Fruit fly (Drosophila melanogaster) whole organism, embryonic: ENCODE measurements around the gene pall.
A peak's percentile ranks its signal among the peaks of the same experiment; 100 is the strongest.

Experiments
- Ada2b ChIP-seq: fragments of 200-800 bp; sonication (Bioruptor generic); IDR thresholded peaks from 2 replicates; pipeline ENCODE4 v1.3.6; 2022; ENCODE audit warnings: missing biosample characterization, missing genetic modification characterization
- CG10147 ChIP-seq: fragments of 200-800 bp; sonication (Bioruptor generic); optimal IDR thresholded peaks from 2 replicates; lab custom pipeline; 2019; ENCODE audit warnings: missing biosample characterization, mild to moderate bottlenecking, missing genetic modification characterization, moderate library complexity
- CG10274 ChIP-seq: fragments of 200-800 bp; sonication (Bioruptor generic); optimal IDR thresholded peaks from 3 replicates; lab custom pipeline; 2017; ENCODE audit warnings: missing biosample characterization, mild to moderate bottlenecking, missing genetic modification characterization
- CG10321 ChIP-seq: fragments of 200-800 bp; sonication (Bioruptor generic); IDR thresholded peaks from 2 replicates; pipeline ENCODE4 v1.3.6; 2022; ENCODE audit warnings: missing biosample characterization, missing genetic modification characterization
- CG12155 ChIP-seq: fragments of 200-800 bp; sonication (Bioruptor generic); optimal IDR thresholded peaks from 3 replicates; lab custom pipeline; 2016; ENCODE audit warnings: missing biosample characterization, missing genetic modification characterization
- CG12391 ChIP-seq: fragments of 200-800 bp; sonication (Bioruptor generic); optimal IDR thresholded peaks from 3 replicates; lab custom pipeline; 2018; ENCODE audit warnings: missing biosample characterization, mild to moderate bottlenecking, missing genetic modification characterization, moderate library complexity
- CG13296 ChIP-seq: fragments of 200-800 bp; sonication (Bioruptor generic); optimal IDR thresholded peaks from 3 replicates; lab custom pipeline; 2018; ENCODE audit warnings: missing biosample characterization, mild to moderate bottlenecking, missing genetic modification characterization
- CG15269 ChIP-seq: fragments of 200-800 bp; sonication (Bioruptor generic); optimal IDR thresholded peaks from 2 replicates; lab custom pipeline; 2018; ENCODE audit warnings: missing biosample characterization, mild to moderate bottlenecking, missing genetic modification characterization, moderate library complexity
- CG15479 ChIP-seq: fragments of 200-800 bp; sonication (Bioruptor generic); optimal IDR thresholded peaks from 3 replicates; lab custom pipeline; 2019; ENCODE audit warnings: missing biosample characterization, mild to moderate bottlenecking, missing genetic modification characterization, moderate library complexity
- CG1647 ChIP-seq: fragments of 200-800 bp; sonication (Bioruptor generic); optimal IDR thresholded peaks from 3 replicates; lab custom pipeline; 2016; ENCODE audit warnings: missing biosample characterization, missing genetic modification characterization
- CG16779 ChIP-seq: fragments of 200-800 bp; sonication (Bioruptor generic); IDR thresholded peaks from 2 replicates; pipeline ENCODE4 v1.3.6; 2022; ENCODE audit warnings: missing biosample characterization, missing genetic modification characterization
- CG17328 ChIP-seq: fragments of 200-800 bp; sonication (Bioruptor generic); IDR thresholded peaks from 2 replicates; pipeline ENCODE4 v1.3.6; 2022; ENCODE audit warnings: missing biosample characterization, missing genetic modification characterization
- CG17385 ChIP-seq: fragments of 200-800 bp; sonication (Bioruptor generic); optimal IDR thresholded peaks from 3 replicates; lab custom pipeline; 2018; ENCODE audit warnings: missing biosample characterization, mild to moderate bottlenecking, missing genetic modification characterization
- CG17568 ChIP-seq: fragments of 200-800 bp; sonication (Bioruptor generic); optimal IDR thresholded peaks from 2 replicates; lab custom pipeline; 2018; ENCODE audit warnings: missing biosample characterization, mild to moderate bottlenecking, missing genetic modification characterization, moderate library complexity
- CG17912 ChIP-seq: fragments of 200-800 bp; sonication (Bioruptor generic); optimal IDR thresholded peaks from 2 replicates; lab custom pipeline; 2018; ENCODE audit warnings: missing biosample characterization, mild to moderate bottlenecking, missing genetic modification characterization
- CG18476 ChIP-seq: fragments of 200-800 bp; sonication (Bioruptor generic); optimal IDR thresholded peaks from 2 replicates; lab custom pipeline; 2016; ENCODE audit warnings: missing biosample characterization, mild to moderate bottlenecking, missing genetic modification characterization
- CG2712 ChIP-seq: fragments of 200-800 bp; optimal IDR thresholded peaks from 3 replicates; lab custom pipeline; 2019; ENCODE audit warnings: missing biosample characterization, mild to moderate bottlenecking, missing genetic modification characterization, moderate library complexity
- CG33557 ChIP-seq: fragments of 200-800 bp; sonication (Bioruptor generic); optimal IDR thresholded peaks from 2 replicates; lab custom pipeline; 2019; ENCODE audit warnings: missing biosample characterization, mild to moderate bottlenecking, missing genetic modification characterization, moderate library complexity
- CG3726 ChIP-seq: fragments of 200-800 bp; sonication (Bioruptor generic); IDR thresholded peaks from 3 replicates; pipeline ENCODE4, ENCODE4 v1.3.6; 2022; ENCODE audit warnings: missing biosample characterization, missing genetic modification characterization
- CG3847 ChIP-seq: fragments of 200-800 bp; sonication (Bioruptor generic); IDR thresholded peaks from 2 replicates; pipeline ENCODE4 v1.3.6; 2022; ENCODE audit warnings: missing biosample characterization, missing genetic modification characterization
- CG4424 ChIP-seq: fragments of 200-800 bp; sonication (Bioruptor generic); optimal IDR thresholded peaks from 3 replicates; lab custom pipeline; 2016; ENCODE audit warnings: missing biosample characterization, missing genetic modification characterization
- CG4854 ChIP-seq: fragments of 200-800 bp; sonication (Bioruptor generic); optimal IDR thresholded peaks from 2 replicates; lab custom pipeline; 2016; ENCODE audit warnings: missing biosample characterization, missing genetic modification characterization, inconsistent platforms
- CG6175 ChIP-seq: fragments of 200-800 bp; sonication (Bioruptor generic); IDR thresholded peaks from 3 replicates; pipeline ENCODE4 v1.3.6; 2022; ENCODE audit warnings: missing biosample characterization, missing genetic modification characterization
- CG7786 ChIP-seq: fragments of 200-800 bp; sonication (Bioruptor generic); optimal IDR thresholded peaks from 2 replicates; lab custom pipeline; 2016; ENCODE audit warnings: missing biosample characterization, missing genetic modification characterization
- CG8281 ChIP-seq: fragments of 200-800 bp; sonication (Bioruptor generic); optimal IDR thresholded peaks from 2 replicates; lab custom pipeline; 2018; ENCODE audit warnings: missing biosample characterization, mild to moderate bottlenecking, missing genetic modification characterization, moderate library complexity
- CG8290 ChIP-seq, 3 experiments: fragments of 200-800 bp; sonication (Bioruptor generic); optimal IDR thresholded peaks; 2 replicates each; lab custom pipeline; 2016 to 2019; ENCODE audit warnings: missing biosample characterization in 3 of 3, missing genetic modification characterization in 3 of 3, mild to moderate bottlenecking in 2 of 3, moderate library complexity in 1 of 3
- CG8765 ChIP-seq: fragments of 200-800 bp; sonication (Bioruptor generic); IDR thresholded peaks from 2 replicates; pipeline ENCODE4 v1.3.6; 2022; ENCODE audit warnings: missing biosample characterization, missing genetic modification characterization
- CG8944 ChIP-seq: fragments of 200-800 bp; sonication (Bioruptor generic); optimal IDR thresholded peaks from 3 replicates; lab custom pipeline; 2016; ENCODE audit warnings: missing biosample characterization, missing genetic modification characterization
- CG9797 ChIP-seq: fragments of 200-800 bp; sonication (Bioruptor generic); optimal IDR thresholded peaks from 3 replicates; lab custom pipeline; 2018; ENCODE audit warnings: missing biosample characterization, mild to moderate bottlenecking, missing genetic modification characterization
- Drgx ChIP-seq: fragments of 200-800 bp; sonication (Bioruptor generic); IDR thresholded peaks from 2 replicates; pipeline ENCODE4 v1.3.6; 2022; ENCODE audit warnings: missing biosample characterization, missing genetic modification characterization
- Ets65A ChIP-seq: fragments of 200-800 bp; sonication (Bioruptor generic); peaks from one replicate; lab custom pipeline; 2016; ENCODE audit warnings: missing biosample characterization, missing genetic modification characterization
- Fer2 ChIP-seq: fragments of 200-800 bp; sonication (Bioruptor generic); optimal IDR thresholded peaks from 2 replicates; lab custom pipeline; 2018; ENCODE audit warnings: missing biosample characterization, mild to moderate bottlenecking, missing genetic modification characterization, moderate library complexity
- Hand ChIP-seq: fragments of 200-800 bp; sonication (Bioruptor generic); optimal IDR thresholded peaks from 2 replicates; lab custom pipeline; 2017; ENCODE audit warnings: mild to moderate bottlenecking, missing biosample characterization, missing genetic modification reagents, missing genetic modification characterization
- Lim3 ChIP-seq: fragments of 200-800 bp; sonication (Bioruptor generic); IDR thresholded peaks from 2 replicates; pipeline ENCODE4 v1.3.6; 2022; ENCODE audit warnings: missing biosample characterization, missing genetic modification characterization
- Med ChIP-seq: fragments of 200-800 bp; sonication (Bioruptor generic); peaks from one replicate; lab custom pipeline; 2016; ENCODE audit warnings: missing biosample characterization, missing genetic modification characterization, mild to moderate bottlenecking, inconsistent platforms, moderate library complexity
- Neu2 ChIP-seq: fragments of 200-800 bp; sonication (Bioruptor generic); optimal IDR thresholded peaks from 3 replicates; lab custom pipeline; 2016; ENCODE audit warnings: missing biosample characterization, missing genetic modification characterization, borderline replicate concordance
- Taf1 ChIP-seq: fragments of 200-800 bp; sonication (Bioruptor generic); IDR thresholded peaks from 2 replicates; pipeline ENCODE4 v1.3.6; 2022; ENCODE audit warnings: missing biosample characterization, missing genetic modification characterization
- Usf ChIP-seq: fragments of 200-800 bp; sonication (Bioruptor generic); optimal IDR thresholded peaks from 2 replicates; lab custom pipeline; 2017; ENCODE audit warnings: missing genotype, missing biosample characterization, missing genetic modification characterization
- Xbp1 ChIP-seq: fragments of 200-800 bp; sonication (Bioruptor generic); optimal IDR thresholded peaks from 3 replicates; lab custom pipeline; 2016; ENCODE audit warnings: missing biosample characterization, mild to moderate bottlenecking, missing genetic modification characterization
- YL-1 ChIP-seq: fragments of 200-800 bp; sonication (Bioruptor generic); optimal IDR thresholded peaks from 3 replicates; lab custom pipeline; 2017; ENCODE audit warnings: missing biosample characterization, mild to moderate bottlenecking, missing genetic modification characterization
- ac ChIP-seq: fragments of 200-800 bp; sonication (Bioruptor generic); optimal IDR thresholded peaks from 3 replicates; lab custom pipeline; 2017; ENCODE audit warnings: missing biosample characterization, mild to moderate bottlenecking, missing genetic modification characterization
- ara ChIP-seq: fragments of 200-800 bp; sonication (Bioruptor generic); IDR thresholded peaks from 2 replicates; pipeline ENCODE4 v1.3.6; 2022; ENCODE audit warnings: missing biosample characterization, missing genetic modification characterization
- cwo ChIP-seq: fragments of 200-800 bp; sonication (Bioruptor generic); optimal IDR thresholded peaks from 3 replicates; lab custom pipeline; 2017; ENCODE audit warnings: missing biosample characterization, missing genetic modification characterization, mild to moderate bottlenecking, moderate library complexity, missing genetic modification reagents
- esg ChIP-seq: fragments of 200-800 bp; sonication (Bioruptor generic); conservative IDR thresholded peaks from 2 replicates; pipeline ENCODE4 v1.3.6; 2022; ENCODE audit warnings: missing biosample characterization, missing genetic modification characterization
- gro ChIP-seq: fragments of 200-800 bp; sonication (Bioruptor generic); optimal IDR thresholded peaks from 2 replicates; lab custom pipeline; 2016; ENCODE audit warnings: missing biosample characterization, missing genetic modification characterization
- gsb ChIP-seq: fragments of 200-800 bp; sonication (Bioruptor generic); IDR thresholded peaks from 2 replicates; pipeline ENCODE4 v1.3.6; 2022; ENCODE audit warnings: missing biosample characterization, missing genetic modification characterization
- lmd ChIP-seq: fragments of 200-800 bp; sonication (Bioruptor generic); IDR thresholded peaks from 2 replicates; pipeline ENCODE4 v1.3.6; 2022; ENCODE audit warnings: missing biosample characterization, missing genetic modification characterization
- sim ChIP-seq: fragments of 200-800 bp; sonication (Bioruptor generic); IDR thresholded peaks from 2 replicates; pipeline ENCODE4 v1.3.6; 2022; ENCODE audit warnings: missing biosample characterization, missing genetic modification characterization
- tin ChIP-seq: fragments of 200-800 bp; sonication (Bioruptor generic); optimal IDR thresholded peaks from 3 replicates; lab custom pipeline; 2016; ENCODE audit warnings: missing biosample characterization, missing genetic modification characterization
- tll ChIP-seq, 2 experiments: fragments of 200-800 bp in 1 of 2; fragments of >200 bp in 1 of 2; sonication (Bioruptor generic) in 1 of 2; optimal IDR thresholded peaks; 2 replicates each; lab custom pipeline; 2017 to 2019; ENCODE audit warnings: missing biosample characterization in 2 of 2, missing genetic modification characterization in 2 of 2, mild to moderate bottlenecking in 1 of 2, moderate library complexity in 1 of 2
- trh ChIP-seq: fragments of 200-800 bp; sonication (Bioruptor generic); optimal IDR thresholded peaks from 2 replicates; lab custom pipeline; 2016; ENCODE audit warnings: missing biosample characterization, missing genetic modification characterization

pall gene

DNA sequence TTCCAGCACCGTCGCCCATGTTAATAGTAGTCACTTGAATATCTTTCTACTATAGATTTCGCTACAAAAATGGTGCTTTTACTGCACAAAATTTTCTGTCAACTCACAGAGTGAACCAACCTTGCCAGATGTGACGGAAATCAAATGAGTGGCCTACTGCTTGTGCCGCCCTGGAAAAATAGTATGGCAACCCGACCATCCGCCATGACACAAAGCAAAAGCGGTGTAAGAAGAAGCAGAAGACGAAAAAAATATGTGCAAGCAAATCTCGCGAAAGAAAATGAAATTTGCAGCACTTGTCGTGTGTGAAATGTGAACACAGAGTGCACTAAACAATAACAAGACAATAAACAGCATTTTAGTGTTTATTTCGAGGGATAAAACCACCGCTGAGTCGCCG, 10.8 kb downstream of the pall start, which contains the start of the genes Uch-L5 and Jarid2 (continued):
- TF ChIP-seq Ada2b (no peak), CG33557 (GFP tag; lab: Kevin White, UChicago) (peak; percentile 7), CG9797 (GFP tag; lab: Kevin White, UChicago) (peak; percentile 60), CG8944 (peak; percentile 29), cwo (no peak), Lim3 (GFP tag; lab: Robert Waterston, UW) (no peak), CG2712 (tag; lab: Kevin White, UChicago) (peak; percentile 61), ac (GFP tag; lab: Kevin White, UChicago) (no peak), Fer2 (no peak), gro (no peak), Drgx (GFP tag; lab: Robert Waterston, UW) (peak; percentile 31; the same call in 1 of the 2 replicates), CG17385 (GFP tag; lab: Kevin White, UChicago) (peak; percentile 98), CG7786 (peak; percentile 58), CG6175 (GFP tag; lab: Robert Waterston, UW) (no peak), CG1647 (peak; percentile 46), CG10274 (GFP tag; lab: Kevin White, UChicago) (no peak), CG3847 (GFP tag; lab: Robert Waterston, UW) (peak; percentile 86), CG17912 (GFP tag; lab: Kevin White, UChicago) (peak; percentile 46), lmd (no peak; the same call in 1 of the 2 replicates), Usf (GFP tag; lab: Kevin White, UChicago) (no peak), CG15479 (GFP tag; lab: Kevin White, UChicago) (peak; percentile 20), Ets65A (GFP tag; lab: Kevin White, UChicago) (peak; percentile 95), Taf1 (GFP tag; lab: Robert Waterston, UW) (no peak), CG13296 (peak; percentile 41), CG8281 (no peak), CG12391 (tag; lab: Kevin White, UChicago) (peak; percentile 54), CG8290 (GFP tag; optimal IDR thresholded peaks at IDR 0.05; lab: Kevin White, UChicago) (no peak), CG8290 (tag; optimal IDR thresholded peaks at IDR 0.05; lab: Kevin White, UChicago) (no peak), CG8765 (GFP tag; lab: Robert Waterston, UW) (no peak), CG12155 (GFP tag; lab: Kevin White, UChicago) (peak; percentile 45), CG17328 (GFP tag; lab: Robert Waterston, UW) (no peak), YL-1 (GFP tag; lab: Kevin White, UChicago) (peak; percentile 98), CG4424 (GFP tag; lab: Kevin White, UChicago) (peak; percentile 28), CG16779 (GFP tag; lab: Robert Waterston, UW) (no peak), CG3726 (GFP tag; lab: Robert Waterston, UW) (no peak), CG15269 (tag; lab: Kevin White, UChicago) (no peak), Xbp1 (GFP tag; lab: Kevin White, UChicago) (peak; percentile 68), tin (GFP tag; lab: Kevin White, UChicago) (peak; percentile 42), trh (no peak), gsb (GFP tag; lab: Robert Waterston, UW) (no peak), Neu2 (no peak), esg (no peak), CG17568 (GFP tag; lab: Kevin White, UChicago) (no peak), CG10147 (GFP tag; lab: Kevin White, UChicago) (no peak), sim (GFP tag; lab: Robert Waterston, UW) (no peak), Hand (no peak), CG10321 (GFP tag; lab: Robert Waterston, UW) (no peak), ara (GFP tag; lab: Robert Waterston, UW) (peak; percentile 41; the same call in 1 of the 2 replicates), tll (GFP tag; optimal IDR thresholded peaks at IDR 0.05; lab: Kevin White, UChicago) (peak in 1 of 2 experiments; percentile 22), CG4854 (GFP tag; lab: Kevin White, UChicago) (peak; percentile 17), Med (GFP tag; lab: Kevin White, UChicago) (peak; percentile 94), CG18476 (GFP tag; lab: Kevin White, UChicago) (no peak)
